Worm (Caenorhabditis elegans): ENCODE results near the gene Y39E4A.1.

DNA sequence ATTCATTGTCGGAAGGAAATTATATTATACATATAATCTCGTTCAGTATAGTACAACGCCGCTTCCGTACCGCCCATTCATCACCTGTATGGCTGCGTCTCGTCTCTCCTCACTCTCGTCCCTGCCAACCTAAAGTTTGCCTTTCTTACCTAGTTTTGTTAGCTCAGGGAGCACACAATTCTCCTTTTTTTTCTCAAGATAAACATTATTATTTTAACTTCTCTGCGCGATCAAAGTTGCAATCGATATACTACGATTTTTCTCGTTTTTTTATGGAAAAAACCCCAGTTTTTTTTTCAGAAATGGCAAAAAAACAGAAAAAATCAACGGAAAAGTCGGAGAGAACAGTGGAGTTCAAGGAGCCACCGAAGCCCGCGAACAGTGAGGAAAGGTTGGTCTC lies 16.8 kb upstream of the Y39E4A.1 start, which contains the start of gene epg-3:
- no peak for TF ChIP-seq him-1 (tag; optimal IDR thresholded peaks at IDR 0.05)
- TF ChIP-seq W03F9.2 (tag; optimal IDR thresholded peaks at IDR 0.05): no peak
